Worm (Caenorhabditis elegans): ENCODE measurements around the gene R08F11.1.

DNA sequence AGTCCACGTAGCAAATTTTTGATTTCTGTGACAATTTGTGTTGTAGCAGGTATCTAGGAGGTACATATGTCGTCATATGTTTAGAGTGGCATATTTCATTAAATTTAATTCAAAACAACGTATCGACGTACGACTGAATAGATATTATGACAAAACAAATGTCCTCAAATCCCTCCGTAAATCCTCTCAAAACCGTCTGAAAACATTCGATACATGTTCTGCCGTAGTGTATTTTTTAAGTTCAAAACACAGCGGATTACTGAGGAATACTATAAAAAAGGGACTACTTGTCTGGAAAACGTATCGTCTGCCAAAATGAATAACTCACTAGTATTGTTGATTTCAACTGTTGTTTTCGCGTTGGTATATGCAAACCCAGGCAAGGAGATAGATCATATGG, 15.7 kb downstream of the R08F11.1 start, which contains the start of gene R08E5.4:
- TF ChIP-seq him-1 (tag; optimal IDR thresholded peaks at IDR 0.05) (no peak), dao-5 (tag; optimal IDR thresholded peaks at IDR 0.05) (no peak), W03F9.2 (tag; optimal IDR thresholded peaks at IDR 0.05) (no peak)
